Fruit fly (Drosophila melanogaster): ENCODE measurements around the gene Tim17a2.

The Tim17a2 gene

dm6 chr3R:5298599-5299307 lies 36.3 kb upstream of the Tim17a2 start (continued):
- TF ChIP-seq dac (GFP tag; optimal IDR thresholded peaks at IDR 0.05) (peak; percentile 6), CG6792 (GFP tag; optimal IDR thresholded peaks at IDR 0.05) (peak; percentile 22), vri (GFP tag; optimal IDR thresholded peaks at IDR 0.05) (peak; percentile 0), CG11902 (GFP tag; optimal IDR thresholded peaks at IDR 0.05) (peak; percentile 6), CG4318 (GFP tag; optimal IDR thresholded peaks at IDR 0.05) (no peak), Hr4 (GFP tag; optimal IDR thresholded peaks at IDR 0.05) (peak; percentile 33), Eip75B (GFP tag; optimal IDR thresholded peaks at IDR 0.05) (peak; percentile 8), topi (GFP tag; optimal IDR thresholded peaks at IDR 0.05) (peak; percentile 42), spab (GFP tag; optimal IDR thresholded peaks at IDR 0.05) (no peak)

DNA sequence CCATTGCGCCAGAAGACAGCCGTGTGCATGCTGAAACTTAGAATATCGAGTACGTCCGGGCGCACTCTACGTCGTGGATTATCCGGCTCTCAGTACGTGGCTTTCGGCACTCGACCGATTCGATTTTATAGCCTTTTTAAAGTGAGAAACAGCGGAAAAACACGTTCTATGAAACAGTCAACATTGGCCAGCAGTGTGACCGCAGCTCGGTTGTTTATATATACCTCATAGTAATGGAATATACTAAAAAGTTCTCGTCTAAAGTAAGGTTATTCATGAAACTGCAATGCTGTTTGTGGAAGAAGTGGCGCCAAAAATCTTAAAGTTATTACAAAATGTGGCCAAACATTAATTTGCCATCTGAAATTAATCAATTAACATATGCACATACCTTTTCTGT lies 34.8 kb upstream of the Tim17a2 start:
- peak; percentile 70 for TF ChIP-seq fkh (GFP tag; optimal IDR thresholded peaks at IDR 0.05)
- no peak for TF ChIP-seq cyc (GFP tag; optimal IDR thresholded peaks at IDR 0.05)
- peak; percentile 55 for TF ChIP-seq svp (GFP tag)
- TF ChIP-seq Hr39 (GFP tag; optimal IDR thresholded peaks at IDR 0.05) = no peak
- TF ChIP-seq Hr38 (GFP tag; optimal IDR thresholded peaks at IDR 0.05) = no peak
- TF ChIP-seq eg (GFP tag; IDR thresholded peaks at IDR 0.05) = no peak
- TF ChIP-seq CG16779 (tag; optimal IDR thresholded peaks at IDR 0.05) = no peak
- TF ChIP-seq esn (GFP tag; optimal IDR thresholded peaks at IDR 0.05) = peak; percentile 14
- TF ChIP-seq Lpt (GFP tag; optimal IDR thresholded peaks at IDR 0.05) = no peak
- no peak for TF ChIP-seq CG8319 (GFP tag; optimal IDR thresholded peaks at IDR 0.05)
- no peak for TF ChIP-seq dac (GFP tag; optimal IDR thresholded peaks at IDR 0.05)
- no peak for TF ChIP-seq Hr4 (GFP tag; optimal IDR thresholded peaks at IDR 0.05)
- no peak for TF ChIP-seq CG3032 (tag; optimal IDR thresholded peaks at IDR 0.05)

dm6 chr3R:5295090-5295489 lies 32.6 kb upstream of the Tim17a2 start:
- TF ChIP-seq CG15336 (GFP tag; IDR thresholded peaks at IDR 0.05) (no peak), lz (GFP tag; optimal IDR thresholded peaks at IDR 0.05) (no peak), CG8632 (GFP tag; optimal IDR thresholded peaks at IDR 0.05) (no peak), Met (GFP tag; optimal IDR thresholded peaks at IDR 0.05) (no peak)

dm6 chr3R:5290738-5291137 lies 28.2 kb upstream of the Tim17a2 start:
- TF ChIP-seq CG9139 (GFP tag; optimal IDR thresholded peaks at IDR 0.05) = no peak
- TF ChIP-seq CG7368 (GFP tag; optimal IDR thresholded peaks at IDR 0.05) = no peak
- TF ChIP-seq CG8319 (GFP tag; optimal IDR thresholded peaks at IDR 0.05) = no peak
- TF ChIP-seq CG34406 (GFP tag; optimal IDR thresholded peaks at IDR 0.05) = no peak
- TF ChIP-seq Sox15 (GFP tag; optimal IDR thresholded peaks at IDR 0.05) = no peak
- no peak for TF ChIP-seq OdsH (GFP tag; optimal IDR thresholded peaks at IDR 0.05)
- TF ChIP-seq cyc (GFP tag; optimal IDR thresholded peaks at IDR 0.05) = no peak
- TF ChIP-seq Hr4 (GFP tag; optimal IDR thresholded peaks at IDR 0.05) = no peak
- TF ChIP-seq Blimp-1 (GFP tag; optimal IDR thresholded peaks at IDR 0.05) = no peak
- no peak for TF ChIP-seq CG6854 (GFP tag; optimal IDR thresholded peaks at IDR 0.05)
- no peak for TF ChIP-seq Met (GFP tag; optimal IDR thresholded peaks at IDR 0.05)
- no peak for TF ChIP-seq Hr39 (GFP tag; optimal IDR thresholded peaks at IDR 0.05)
- no peak for TF ChIP-seq Sox14 (GFP tag; optimal IDR thresholded peaks at IDR 0.05)

dm6 chr3R:5287965-5288364 lies 25.5 kb upstream of the Tim17a2 start:
- TF ChIP-seq CG16779 (tag; optimal IDR thresholded peaks at IDR 0.05) (no peak), svp (GFP tag) (peak; percentile 63)
